Worm (Caenorhabditis elegans): ENCODE measurements around the gene F44E2.3.
A peak's percentile ranks its signal among the peaks of the same experiment; 100 is the strongest.

F44E2.3 gene

ce11 chrIII:8865294-8865766 lies 36.2 kb upstream of the F44E2.3 start (continued):
- TF ChIP-seq T23F11.4 (GFP tag; optimal IDR thresholded peaks at IDR 0.05) (peak; percentile 57), odd-2 (tag; optimal IDR thresholded peaks at IDR 0.05) (no peak), pax-1 (tag; optimal IDR thresholded peaks at IDR 0.05) (no peak), ceh-22 (tag; optimal IDR thresholded peaks at IDR 0.05) (no peak), ceh-45 (GFP tag; IDR thresholded peaks at IDR 0.05) (no peak), sox-2 (GFP tag; IDR thresholded peaks at IDR 0.05) (no peak), ceh-24 (tag; optimal IDR thresholded peaks at IDR 0.05) (no peak), ztf-16 (tag; optimal IDR thresholded peaks at IDR 0.05) (no peak), ceh-48 (tag; optimal IDR thresholded peaks at IDR 0.05) (no peak), pha-4 (tag; optimal IDR thresholded peaks at IDR 0.05) (no peak), tbx-2 (tag; optimal IDR thresholded peaks at IDR 0.05) (peak; percentile 73), fax-1 (tag; optimal IDR thresholded peaks at IDR 0.05) (no peak), sox-4 (tag; optimal IDR thresholded peaks at IDR 0.05) (no peak), lin-11 (tag; optimal IDR thresholded peaks at IDR 0.05) (no peak), elt-2 (tag; optimal IDR thresholded peaks at IDR 0.05) (no peak), C08G9.2 (tag; optimal IDR thresholded peaks at IDR 0.05) (peak; percentile 36), ttx-3 (tag; optimal IDR thresholded peaks at IDR 0.05) (no peak), hlh-8 (tag; optimal IDR thresholded peaks at IDR 0.05) (no peak), Y22D7AL.16 (tag; optimal IDR thresholded peaks at IDR 0.05) (no peak), rnt-1 (tag; optimal IDR thresholded peaks at IDR 0.05) (peak; percentile 78), pha-2 (tag; optimal IDR thresholded peaks at IDR 0.05) (no peak), K02D7.2 (tag; optimal IDR thresholded peaks at IDR 0.05) (no peak), ref-2 (tag; optimal IDR thresholded peaks at IDR 0.05) (peak; percentile 73), eyg-1 (tag; optimal IDR thresholded peaks at IDR 0.05) (peak; percentile 43), syd-9 (tag; optimal IDR thresholded peaks at IDR 0.05) (peak; percentile 51), unc-55 (GFP tag; optimal IDR thresholded peaks at IDR 0.05) (peak; percentile 17), ets-4 (tag; optimal IDR thresholded peaks at IDR 0.05) (peak; percentile 66), ceh-6 (GFP tag; optimal IDR thresholded peaks at IDR 0.05) (peak; percentile 54), ceh-14 (tag; optimal IDR thresholded peaks at IDR 0.05) (peak; percentile 64), nfya-1 (tag; optimal IDR thresholded peaks at IDR 0.05) (peak; percentile 15), pros-1 (tag; optimal IDR thresholded peaks at IDR 0.05) (no peak), tbx-7 (tag; optimal IDR thresholded peaks at IDR 0.05) (no peak), npax-4 (tag; optimal IDR thresholded peaks at IDR 0.05) (no peak), pat-9 (tag; optimal IDR thresholded peaks at IDR 0.05) (peak; percentile 46), gmeb-2 (tag; optimal IDR thresholded peaks at IDR 0.05) (peak; percentile 10), sdc-2 (tag; optimal IDR thresholded peaks at IDR 0.05) (peak; percentile 66), mec-3 (tag; optimal IDR thresholded peaks at IDR 0.05; ENCODE audit: borderline replicate concordance) (peak; percentile 6), che-1 (tag; optimal IDR thresholded peaks at IDR 0.05) (no peak)

ce11 chrIII:8858482-8858881 lies 29.4 kb upstream of the F44E2.3 start:
- TF ChIP-seq sdc-2 (tag; optimal IDR thresholded peaks at IDR 0.05) (no peak), madf-2 (tag; optimal IDR thresholded peaks at IDR 0.05) (no peak), ahr-1 (tag; optimal IDR thresholded peaks at IDR 0.05) (no peak), dve-1 (tag; optimal IDR thresholded peaks at IDR 0.05) (no peak), K09A11.1 (tag; optimal IDR thresholded peaks at IDR 0.05; ENCODE audit: insufficient read depth) (no peak), hlh-30 (tag; optimal IDR thresholded peaks at IDR 0.05; ENCODE audit: insufficient read depth) (no peak), ceh-24 (tag; optimal IDR thresholded peaks at IDR 0.05) (no peak), ets-4 (tag; optimal IDR thresholded peaks at IDR 0.05) (no peak), odd-2 (tag; optimal IDR thresholded peaks at IDR 0.05) (no peak), fax-1 (tag; optimal IDR thresholded peaks at IDR 0.05) (no peak), fkh-10 (GFP tag; optimal IDR thresholded peaks at IDR 0.05) (no peak), pha-2 (tag; optimal IDR thresholded peaks at IDR 0.05) (no peak), fkh-6 (tag; optimal IDR thresholded peaks at IDR 0.05) (no peak)
